Fruit fly (Drosophila melanogaster) whole organism, adult: Measurements from ENCODE around the gene CG34355.
A peak's percentile ranks its signal among the peaks of the same experiment; 100 is the strongest.

Source experiments
- CG11617 ChIP-seq: fragments of 200-800 bp; sonication (Bioruptor generic); optimal IDR thresholded peaks from 2 replicates; lab custom pipeline; 2017; ENCODE audit warnings: mild to moderate bottlenecking, missing biosample characterization, missing genetic modification reagents, missing genetic modification characterization
- CG12768 ChIP-seq: fragments of 200-800 bp; sonication (Bioruptor generic); optimal IDR thresholded peaks from 2 replicates; lab custom pipeline; 2017; ENCODE audit warnings: missing biosample characterization, missing genetic modification characterization, mild to moderate bottlenecking, moderate library complexity, missing genetic modification reagents
- CG14711 ChIP-seq: fragments of 200-800 bp; sonication (Bioruptor generic); optimal IDR thresholded peaks from 2 replicates; lab custom pipeline; 2018; ENCODE audit warnings: missing biosample characterization, mild to moderate bottlenecking, missing genetic modification characterization, moderate library complexity
- CG1620 ChIP-seq: fragments of 200-800 bp; sonication (Bioruptor generic); optimal IDR thresholded peaks from 2 replicates; lab custom pipeline; 2016; ENCODE audit warnings: missing biosample characterization, missing genetic modification characterization
- CG33017 ChIP-seq: fragments of 200-800 bp; sonication (Bioruptor generic); optimal IDR thresholded peaks from 2 replicates; lab custom pipeline; 2018; ENCODE audit warnings: missing biosample characterization, mild to moderate bottlenecking, missing genetic modification characterization, moderate library complexity
- CG5204 ChIP-seq: fragments of 200-800 bp; sonication (Bioruptor generic); optimal IDR thresholded peaks from 2 replicates; lab custom pipeline; 2016; ENCODE audit warnings: missing biosample characterization, missing genetic modification characterization
- CG7045 ChIP-seq: fragments of 200-800 bp; sonication (Bioruptor generic); optimal IDR thresholded peaks from 2 replicates; lab custom pipeline; 2017; ENCODE audit warnings: missing biosample characterization, mild to moderate bottlenecking, missing genetic modification characterization
- CG7101 ChIP-seq: fragments of 200-800 bp; sonication (Bioruptor generic); optimal IDR thresholded peaks from 2 replicates; lab custom pipeline; 2018; ENCODE audit warnings: missing biosample characterization, mild to moderate bottlenecking, missing genetic modification characterization, moderate library complexity
- Clk ChIP-seq: fragments of 200-800 bp; sonication (Bioruptor generic); optimal IDR thresholded peaks from 2 replicates; lab custom pipeline; 2017; ENCODE audit warnings: missing biosample characterization, missing genetic modification characterization
- Crg-1 ChIP-seq: fragments of 200-800 bp; sonication (Bioruptor generic); optimal IDR thresholded peaks from 2 replicates; lab custom pipeline; 2016; ENCODE audit warnings: missing biosample characterization, missing genetic modification characterization
- Hr96 ChIP-seq: fragments of 200-800 bp; sonication (Bioruptor generic); optimal IDR thresholded peaks from 2 replicates; lab custom pipeline; 2016; ENCODE audit warnings: missing biosample characterization, missing genetic modification characterization
- Mnt ChIP-seq: fragments of 200-800 bp; sonication (Bioruptor generic); optimal IDR thresholded peaks from 2 replicates; lab custom pipeline; 2016; ENCODE audit warnings: missing biosample characterization, mild to moderate bottlenecking, missing genetic modification characterization
- bab1 ChIP-seq: fragments of 200-800 bp; sonication (Bioruptor generic); optimal IDR thresholded peaks from 3 replicates; lab custom pipeline; 2019; ENCODE audit warnings: missing biosample characterization, mild to moderate bottlenecking, missing genetic modification characterization, moderate library complexity
- cic ChIP-seq: fragments of 200-800 bp; sonication (Bioruptor generic); optimal IDR thresholded peaks from 2 replicates; lab custom pipeline; 2017; ENCODE audit warnings: missing biosample characterization, mild to moderate bottlenecking, missing genetic modification characterization, moderate library complexity
- cnc ChIP-seq, 2 experiments: fragments of >200 bp; optimal IDR thresholded peaks; 2 replicates each; lab custom pipeline; 2017
- kay ChIP-seq: fragments of 200-800 bp; sonication (Bioruptor generic); peaks from one replicate; lab custom pipeline; 2016; ENCODE audit warnings: missing biosample characterization, missing genetic modification characterization, borderline replicate concordance
- ovo ChIP-seq: fragments of 200-800 bp; sonication (Bioruptor generic); optimal IDR thresholded peaks from 2 replicates; lab custom pipeline; 2016; ENCODE audit warnings: missing biosample characterization, missing genetic modification characterization
- pad ChIP-seq: fragments of 200-800 bp; sonication (Bioruptor generic); optimal IDR thresholded peaks from 3 replicates; lab custom pipeline; 2017; ENCODE audit warnings: missing biosample characterization, missing genetic modification characterization, mild to moderate bottlenecking, moderate library complexity, missing genetic modification reagents
- tj ChIP-seq: fragments of 200-800 bp; sonication (Bioruptor generic); optimal IDR thresholded peaks from 3 replicates; lab custom pipeline; 2017; ENCODE audit warnings: missing biosample characterization, mild to moderate bottlenecking, missing genetic modification characterization, moderate library complexity
- toe ChIP-seq: fragments of 200-800 bp; sonication (Bioruptor generic); optimal IDR thresholded peaks from 2 replicates; lab custom pipeline; 2016; ENCODE audit warnings: missing biosample characterization, missing genetic modification characterization

The CG34355 gene

dm6 chr3R:23803668-23804067 is at the start of gene CG34355:
Gene CG34355 (plus strand): TSS chr3R:23803859.
- TF ChIP-seq toe (no peak), CG11617 (GFP tag; lab: Kevin White, UChicago) (peak; percentile 3)

DNA sequence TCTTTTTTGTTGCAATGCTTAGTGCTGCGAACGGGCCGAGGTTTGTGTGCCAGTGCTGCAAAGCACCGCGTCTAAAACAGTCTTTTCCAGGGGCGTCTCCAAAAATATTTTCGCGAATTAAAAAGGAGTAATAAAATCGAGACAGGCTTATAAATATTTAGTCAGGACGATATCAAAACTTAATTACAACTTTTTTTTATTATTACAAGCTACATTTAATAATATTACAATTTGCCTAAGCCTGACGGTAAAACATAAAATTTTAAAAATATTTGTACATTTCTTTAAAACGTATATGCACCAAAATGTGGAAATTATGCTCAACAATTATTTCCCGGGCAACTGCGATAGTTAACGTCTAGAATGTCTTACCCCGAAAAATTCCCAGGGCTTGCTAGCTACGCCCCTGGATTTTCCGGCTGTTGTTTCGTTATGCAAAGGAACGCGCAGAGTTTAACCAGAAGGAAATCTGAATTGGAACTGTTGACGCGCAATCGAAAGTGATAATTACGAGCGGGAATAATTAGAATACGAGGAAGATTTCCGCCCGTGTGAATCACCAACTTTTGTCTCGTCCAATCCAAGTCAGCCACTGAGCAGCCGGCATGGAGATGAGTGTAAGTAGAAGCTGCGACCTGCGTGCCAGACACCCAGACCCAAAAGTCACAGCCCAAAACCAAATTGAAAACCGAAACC is 45.6 kb upstream of the CG34355 start, which contains the start of the genes PTPMT1 and Hrd3:
PTPMT1 (plus strand) TSS at position 428 of the 696 bp plus-strand sequence.
Hrd3 (minus strand) TSS at position 646 of the 696 bp plus-strand sequence.
- peak; percentile 95 for TF ChIP-seq Mnt (GFP tag; lab: Kevin White, UChicago)
- peak; percentile 96 for TF ChIP-seq bab1
- TF ChIP-seq CG5204 (GFP tag; lab: Kevin White, UChicago) = peak; percentile 99
- TF ChIP-seq Hr96 = peak; percentile 98
- peak; percentile 97 for TF ChIP-seq Clk (GFP tag; lab: Kevin White, UChicago)
- peak; percentile 98 for TF ChIP-seq CG7101 (tag; lab: Kevin White, UChicago)
- TF ChIP-seq pad = peak; percentile 95
- TF ChIP-seq CG33017 = peak; percentile 97
- TF ChIP-seq CG7045 (GFP tag; lab: Kevin White, UChicago) = peak; percentile 99
- peak; percentile 98 for TF ChIP-seq Crg-1
- TF ChIP-seq CG14711 (tag; lab: Kevin White, UChicago) = peak; percentile 94
- peak; percentile 93 for TF ChIP-seq tj (GFP tag; lab: Kevin White, UChicago)
- TF ChIP-seq CG1620 (GFP tag; lab: Kevin White, UChicago) = peak; percentile 99
- no peak for TF ChIP-seq cnc (optimal IDR thresholded peaks at IDR 0.05; lab: Kevin White, UChicago)
- TF ChIP-seq toe = peak; percentile 99
- peak; percentile 100 for TF ChIP-seq CG11617 (GFP tag; lab: Kevin White, UChicago)
- peak; percentile 88 for TF ChIP-seq cic
- peak; percentile 99 for TF ChIP-seq CG12768 (GFP tag; lab: Kevin White, UChicago)
- peak; percentile 95 for TF ChIP-seq ovo (GFP tag; lab: Kevin White, UChicago)
- TF ChIP-seq kay (GFP tag; lab: Kevin White, UChicago) = no peak

dm6 chr3R:23760219-23761018 is 43.2 kb upstream of the CG34355 start, which contains the start of gene SdhD:
Gene SdhD (minus strand): TSS chr3R:23760600.
- TF ChIP-seq pad (peak; percentile 47), CG1620 (GFP tag; lab: Kevin White, UChicago) (peak; percentile 60), Crg-1 (peak; percentile 40), CG33017 (peak; percentile 46), cnc (optimal IDR thresholded peaks at IDR 0.05; lab: Kevin White, UChicago) (no peak), tj (GFP tag; lab: Kevin White, UChicago) (no peak), CG5204 (GFP tag; lab: Kevin White, UChicago) (no peak), ovo (GFP tag; lab: Kevin White, UChicago) (peak; percentile 0), CG7101 (tag; lab: Kevin White, UChicago) (peak; percentile 57), bab1 (peak; percentile 70), CG12768 (GFP tag; lab: Kevin White, UChicago) (peak; percentile 64), CG14711 (tag; lab: Kevin White, UChicago) (peak; percentile 55), Mnt (GFP tag; lab: Kevin White, UChicago) (peak; percentile 48), CG7045 (GFP tag; lab: Kevin White, UChicago) (no peak), toe (peak; percentile 9), kay (GFP tag; lab: Kevin White, UChicago) (peak; percentile 93), CG11617 (GFP tag; lab: Kevin White, UChicago) (peak; percentile 37), Clk (GFP tag; lab: Kevin White, UChicago) (no peak), Hr96 (no peak), cic (peak; percentile 24)

dm6 chr3R:23763015-23763414 is 40.6 kb upstream of the CG34355 start, which contains the start of gene udt:
Gene udt (minus strand): TSS chr3R:23763263.
- TF ChIP-seq cnc (optimal IDR thresholded peaks at IDR 0.05; lab: Kevin White, UChicago) = no peak
- no peak for TF ChIP-seq cic
- no peak for TF ChIP-seq ovo (GFP tag; lab: Kevin White, UChicago)
- no peak for TF ChIP-seq CG7101 (tag; lab: Kevin White, UChicago)
- TF ChIP-seq Crg-1 = peak; percentile 43
- peak; percentile 3 for TF ChIP-seq Mnt (GFP tag; lab: Kevin White, UChicago)
- TF ChIP-seq Clk (GFP tag; lab: Kevin White, UChicago) = no peak
- peak; percentile 76 for TF ChIP-seq kay (GFP tag; lab: Kevin White, UChicago)
- no peak for TF ChIP-seq CG14711 (tag; lab: Kevin White, UChicago)
- no peak for TF ChIP-seq tj (GFP tag; lab: Kevin White, UChicago)
- TF ChIP-seq CG5204 (GFP tag; lab: Kevin White, UChicago) = no peak
- TF ChIP-seq CG7045 (GFP tag; lab: Kevin White, UChicago) = no peak
- TF ChIP-seq CG1620 (GFP tag; lab: Kevin White, UChicago) = peak; percentile 68
- no peak for TF ChIP-seq CG33017
- TF ChIP-seq CG11617 (GFP tag; lab: Kevin White, UChicago) = no peak
- TF ChIP-seq Hr96 = no peak
- peak; percentile 34 for TF ChIP-seq pad
- no peak for TF ChIP-seq CG12768 (GFP tag; lab: Kevin White, UChicago)
- TF ChIP-seq bab1 = peak; percentile 19
- no peak for TF ChIP-seq toe

DNA sequence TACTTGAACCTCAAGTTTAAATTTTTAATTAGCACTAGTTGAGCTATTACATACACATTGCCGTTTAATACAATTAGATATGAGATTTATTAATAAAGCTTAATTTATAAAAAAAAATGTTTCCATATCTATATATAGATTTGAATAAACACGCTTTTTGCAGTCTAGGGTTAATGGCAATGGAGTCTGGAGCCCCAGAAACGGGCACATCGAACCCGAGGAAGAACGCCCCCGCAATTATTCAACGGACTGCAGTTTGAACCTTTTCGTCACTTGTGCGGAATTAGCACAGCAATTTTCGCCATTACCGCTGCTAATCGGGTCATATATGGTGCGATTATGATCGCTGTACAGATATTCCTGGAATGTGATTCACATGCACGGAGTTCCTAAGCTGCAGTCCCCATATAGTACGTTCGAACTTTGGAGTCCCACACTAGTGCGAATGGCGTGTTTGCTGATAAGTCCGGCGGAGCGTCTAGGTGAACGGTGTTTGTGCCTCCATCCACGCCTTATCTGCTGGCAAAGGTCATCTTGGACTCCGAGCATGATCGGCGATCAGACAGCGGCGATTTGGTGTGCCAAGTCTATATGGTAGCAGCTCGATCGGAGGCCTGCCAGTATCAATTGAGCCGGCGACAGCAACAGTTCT is 39.9 kb upstream of the CG34355 start, which contains the start of gene Lsd-1:
Lsd-1 (plus strand) TSS at position 236 of the 652 bp plus-strand sequence.
- TF ChIP-seq toe (no peak), cic (peak; percentile 69), CG7101 (tag; lab: Kevin White, UChicago) (peak; percentile 15), Crg-1 (no peak), tj (GFP tag; lab: Kevin White, UChicago) (peak; percentile 5), CG14711 (tag; lab: Kevin White, UChicago) (peak; percentile 47), bab1 (no peak), CG12768 (GFP tag; lab: Kevin White, UChicago) (peak; percentile 63), CG5204 (GFP tag; lab: Kevin White, UChicago) (no peak), cnc (optimal IDR thresholded peaks at IDR 0.05; lab: Kevin White, UChicago) (no peak), CG11617 (GFP tag; lab: Kevin White, UChicago) (no peak), CG33017 (peak; percentile 31), Hr96 (no peak), Mnt (GFP tag; lab: Kevin White, UChicago) (peak; percentile 0), pad (no peak), ovo (GFP tag; lab: Kevin White, UChicago) (no peak), CG7045 (GFP tag; lab: Kevin White, UChicago) (no peak), CG1620 (GFP tag; lab: Kevin White, UChicago) (no peak), kay (GFP tag; lab: Kevin White, UChicago) (no peak), Clk (GFP tag; lab: Kevin White, UChicago) (no peak)
